Fruit fly (Drosophila melanogaster): ENCODE data around the gene MED31.

dm6 chr3R:4667399-4668201, 25.8 kb downstream of the MED31 start:
- TF ChIP-seq CG11695 (GFP tag; IDR thresholded peaks at IDR 0.05) (no peak), CG13296 (GFP tag; optimal IDR thresholded peaks at IDR 0.05) (no peak), CG4328 (GFP tag; optimal IDR thresholded peaks at IDR 0.05) (no peak), Side (GFP tag; optimal IDR thresholded peaks at IDR 0.05) (no peak), Bdp1 (GFP tag; optimal IDR thresholded peaks at IDR 0.05) (no peak), CG31224 (GFP tag; IDR thresholded peaks at IDR 0.05) (no peak), Abd-B (GFP tag; optimal IDR thresholded peaks at IDR 0.05) (no peak), CG6854 (GFP tag; optimal IDR thresholded peaks at IDR 0.05) (no peak), CG2199 (GFP tag; IDR thresholded peaks at IDR 0.05) (no peak), CG12104 (GFP tag; optimal IDR thresholded peaks at IDR 0.05) (no peak), CG11247 (GFP tag; IDR thresholded peaks at IDR 0.05) (no peak), bsh (GFP tag; optimal IDR thresholded peaks at IDR 0.05) (peak in 1 of 2 experiments; percentile 18)
